Worm (Caenorhabditis elegans) whole organism, late embryonic: ENCODE measurements around the gene clec-139.

ENCODE experiments used
- C08G9.2 ChIP-seq: sonication (generic microtip); optimal IDR thresholded peaks from 2 replicates; lab custom pipeline; 2016; ENCODE audit warnings: mild to moderate bottlenecking, missing genetic modification characterization, moderate library complexity, missing compliant biosample characterization
- C38D4.7 ChIP-seq: fragments of 200-800 bp; sonication (Bioruptor generic); optimal IDR thresholded peaks from 2 replicates; lab custom pipeline; 2018; ENCODE audit warnings: mild to moderate bottlenecking, missing genetic modification characterization, moderate library complexity, missing compliant biosample characterization
- F13H6.1 ChIP-seq: sonication (generic microtip); optimal IDR thresholded peaks from 2 replicates; lab custom pipeline; 2016; ENCODE audit warnings: missing genetic modification characterization, missing compliant biosample characterization
- K09A11.1 ChIP-seq: sonication (generic microtip); optimal IDR thresholded peaks from 2 replicates; lab custom pipeline; 2017; ENCODE audit warnings: antibody characterized with exemption, mild to moderate bottlenecking, missing genetic modification characterization, missing compliant biosample characterization; ENCODE audit not compliant: insufficient read depth
- Y22D7AL.16 ChIP-seq: sonication (generic microtip); optimal IDR thresholded peaks from 2 replicates; lab custom pipeline; 2016; ENCODE audit warnings: missing genetic modification characterization, missing compliant biosample characterization
- ahr-1 ChIP-seq: sonication (generic microtip); optimal IDR thresholded peaks from 2 replicates; lab custom pipeline; 2016; ENCODE audit warnings: missing genetic modification characterization, missing compliant biosample characterization
- ama-1 ChIP-seq: fragments of 150-350 bp; optimal IDR thresholded peaks from 2 replicates; lab custom pipeline; 2014
- ceh-14 ChIP-seq: sonication (generic microtip); optimal IDR thresholded peaks from 2 replicates; lab custom pipeline; 2016; ENCODE audit warnings: missing genotype, missing genetic modification characterization, missing compliant biosample characterization
- ceh-18 ChIP-seq: sonication (generic microtip); optimal IDR thresholded peaks from 2 replicates; lab custom pipeline; 2016; ENCODE audit warnings: missing genetic modification characterization, missing compliant biosample characterization
- ceh-19 ChIP-seq: fragments of 200-800 bp; sonication (Bioruptor generic); optimal IDR thresholded peaks from 2 replicates; lab custom pipeline; 2018; ENCODE audit warnings: mild to moderate bottlenecking, missing genetic modification characterization, missing compliant biosample characterization
- ceh-22 ChIP-seq: sonication (generic microtip); optimal IDR thresholded peaks from 2 replicates; lab custom pipeline; 2017; ENCODE audit warnings: missing biosample characterization, missing genetic modification characterization
- ceh-24 ChIP-seq: sonication (generic microtip); optimal IDR thresholded peaks from 2 replicates; lab custom pipeline; 2016; ENCODE audit warnings: mild to moderate bottlenecking, missing genetic modification characterization, missing compliant biosample characterization
- ceh-6 ChIP-seq: fragments of 200-800 bp; sonication (Bioruptor generic); optimal IDR thresholded peaks from 2 replicates; lab custom pipeline; 2018; ENCODE audit warnings: mild to moderate bottlenecking, missing genetic modification characterization, missing compliant biosample characterization
- dve-1 ChIP-seq: sonication (generic microtip); optimal IDR thresholded peaks from 2 replicates; lab custom pipeline; 2017; ENCODE audit warnings: antibody characterized with exemption, mild to moderate bottlenecking, missing genetic modification characterization, missing compliant biosample characterization
- elt-2 ChIP-seq: sonication (generic microtip); optimal IDR thresholded peaks from 2 replicates; lab custom pipeline; 2016; ENCODE audit warnings: missing genetic modification reagents, missing genetic modification characterization, missing compliant biosample characterization
- ets-4 ChIP-seq: sonication (generic microtip); optimal IDR thresholded peaks from 2 replicates; lab custom pipeline; 2016; ENCODE audit warnings: missing genetic modification characterization, missing compliant biosample characterization
- eyg-1 ChIP-seq: sonication (generic microtip); optimal IDR thresholded peaks from 2 replicates; lab custom pipeline; 2016; ENCODE audit warnings: missing genotype, missing genetic modification characterization, missing compliant biosample characterization
- fkh-6 ChIP-seq: sonication (generic microtip); optimal IDR thresholded peaks from 2 replicates; lab custom pipeline; 2016; ENCODE audit warnings: missing genetic modification characterization, missing compliant biosample characterization
- gmeb-2 ChIP-seq: sonication (generic microtip); optimal IDR thresholded peaks from 2 replicates; lab custom pipeline; 2016; ENCODE audit warnings: missing genetic modification characterization, inconsistent platforms, missing compliant biosample characterization
- hlh-13 ChIP-seq: fragments of 200-800 bp; sonication (Bioruptor generic); optimal IDR thresholded peaks from 2 replicates; lab custom pipeline; 2018; ENCODE audit warnings: mild to moderate bottlenecking, missing genetic modification characterization, missing compliant biosample characterization
- hlh-15 ChIP-seq: sonication (generic microtip); optimal IDR thresholded peaks from 2 replicates; lab custom pipeline; 2016; ENCODE audit warnings: missing genetic modification characterization, missing compliant biosample characterization
- hlh-30 ChIP-seq: sonication (generic microtip); optimal IDR thresholded peaks from 2 replicates; lab custom pipeline; 2017; ENCODE audit warnings: antibody characterized with exemption, missing genetic modification characterization, missing compliant biosample characterization; ENCODE audit not compliant: insufficient read depth
- lim-6 ChIP-seq: sonication (generic microtip); optimal IDR thresholded peaks from 2 replicates; lab custom pipeline; 2016; ENCODE audit warnings: missing genetic modification characterization, missing compliant biosample characterization
- mec-3 ChIP-seq: sonication (generic microtip); optimal IDR thresholded peaks from 2 replicates; lab custom pipeline; 2016; ENCODE audit warnings: borderline replicate concordance, missing genetic modification characterization, missing compliant biosample characterization
- nfya-1 ChIP-seq: sonication (generic microtip); optimal IDR thresholded peaks from 2 replicates; lab custom pipeline; 2017; ENCODE audit warnings: missing genetic modification characterization, mild to moderate bottlenecking, missing compliant biosample characterization, antibody characterized with exemption, moderate library complexity
- nhr-11 ChIP-seq: fragments of 150-350 bp; optimal IDR thresholded peaks from 2 replicates; lab custom pipeline; 2014; ENCODE audit warnings: missing biosample characterization, missing genetic modification characterization
- npax-4 ChIP-seq: sonication (generic microtip); optimal IDR thresholded peaks from 2 replicates; lab custom pipeline; 2016; ENCODE audit warnings: missing genetic modification characterization, missing compliant biosample characterization
- pat-9 ChIP-seq: fragments of 200-800 bp; sonication (Bioruptor generic); optimal IDR thresholded peaks from 2 replicates; lab custom pipeline; 2018; ENCODE audit warnings: mild to moderate bottlenecking, missing genetic modification characterization, moderate library complexity, missing compliant biosample characterization
- pax-1 ChIP-seq: fragments of 150-350 bp; optimal IDR thresholded peaks from 2 replicates; lab custom pipeline; 2014; ENCODE audit warnings: missing biosample characterization, missing genetic modification characterization
- pha-4 ChIP-seq: fragments of 150-350 bp; optimal IDR thresholded peaks from 2 replicates; lab custom pipeline; 2018; ENCODE audit warnings: missing biosample characterization, missing genetic modification reagents, missing genetic modification characterization
- pqm-1 ChIP-seq: sonication (generic microtip); optimal IDR thresholded peaks from 2 replicates; lab custom pipeline; 2016; ENCODE audit warnings: missing genetic modification characterization, missing compliant biosample characterization
- sox-2 ChIP-seq: fragments of 200-800 bp; sonication (Bioruptor generic); IDR thresholded peaks from 2 replicates; pipeline ENCODE4 v1.3.6; 2022; ENCODE audit warnings: missing genetic modification reagents, missing genetic modification characterization, missing compliant biosample characterization
- sox-4 ChIP-seq: sonication (generic microtip); optimal IDR thresholded peaks from 2 replicates; lab custom pipeline; 2017; ENCODE audit warnings: mild to moderate bottlenecking, missing genetic modification characterization, inconsistent platforms, missing compliant biosample characterization
- syd-9 ChIP-seq: sonication (generic microtip); optimal IDR thresholded peaks from 2 replicates; lab custom pipeline; 2016; ENCODE audit warnings: mild to moderate bottlenecking, missing genetic modification characterization, moderate library complexity, missing compliant biosample characterization
- tbx-2 ChIP-seq: sonication (generic microtip); optimal IDR thresholded peaks from 2 replicates; lab custom pipeline; 2016; ENCODE audit warnings: missing genetic modification characterization, missing compliant biosample characterization
- unc-55 ChIP-seq: sonication (generic microtip); optimal IDR thresholded peaks from 2 replicates; lab custom pipeline; 2017; ENCODE audit warnings: missing biosample characterization, missing genetic modification reagents, missing genetic modification characterization
- unc-86 ChIP-seq: sonication (generic microtip); optimal IDR thresholded peaks from 2 replicates; lab custom pipeline; 2016; ENCODE audit warnings: missing genetic modification characterization, missing compliant biosample characterization
- zip-5 ChIP-seq: sonication (generic microtip); optimal IDR thresholded peaks from 2 replicates; lab custom pipeline; 2016; ENCODE audit warnings: missing genetic modification characterization, missing compliant biosample characterization
- ztf-16 ChIP-seq: sonication (generic microtip); optimal IDR thresholded peaks from 2 replicates; lab custom pipeline; 2017; ENCODE audit warnings: missing genetic modification characterization, missing compliant biosample characterization

clec-139 gene

DNA sequence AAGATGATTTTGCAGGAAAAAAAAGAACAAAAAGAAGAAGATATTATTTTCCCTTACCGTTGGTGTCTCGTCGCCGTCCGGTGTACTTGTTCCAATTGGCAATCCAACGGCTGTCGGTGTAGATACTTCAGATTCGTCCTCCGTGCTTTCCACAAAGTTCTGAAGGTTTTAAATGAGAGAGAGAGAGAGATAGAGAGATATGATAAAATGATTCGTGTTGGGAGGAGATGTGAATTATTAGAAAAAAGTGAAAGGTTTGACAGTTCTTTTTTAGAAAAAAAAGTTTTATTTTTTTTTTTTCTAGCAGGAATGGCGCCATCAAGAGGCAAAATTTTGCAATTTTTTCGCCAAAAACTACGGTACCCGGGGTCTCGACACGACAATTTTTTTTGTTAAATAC lies 21.3 kb downstream of the clec-139 start:
- TF ChIP-seq gmeb-2 (no peak), pat-9 (tag; lab: Kevin White, UChicago) (no peak), pax-1 (no peak), eyg-1 (tag; lab: Kevin White, UChicago) (no peak), hlh-15 (no peak), K09A11.1 (tag; lab: Kevin White, UChicago) (no peak), hlh-13 (GFP tag; lab: Kevin White, UChicago) (no peak), unc-55 (no peak), ceh-6 (GFP tag; lab: Kevin White, UChicago) (no peak), C38D4.7 (GFP tag; lab: Kevin White, UChicago) (no peak), ceh-24 (tag; lab: Kevin White, UChicago) (no peak), dve-1 (no peak), ceh-18 (no peak), ceh-14 (no peak), pha-4 (tag; lab: Kevin White, UChicago) (no peak), F13H6.1 (tag; lab: Kevin White, UChicago) (no peak), C08G9.2 (tag; lab: Kevin White, UChicago) (no peak), elt-2 (no peak), mec-3 (tag; lab: Kevin White, UChicago) (no peak), ama-1 (lab: Kevin White, UChicago) (no peak)

DNA sequence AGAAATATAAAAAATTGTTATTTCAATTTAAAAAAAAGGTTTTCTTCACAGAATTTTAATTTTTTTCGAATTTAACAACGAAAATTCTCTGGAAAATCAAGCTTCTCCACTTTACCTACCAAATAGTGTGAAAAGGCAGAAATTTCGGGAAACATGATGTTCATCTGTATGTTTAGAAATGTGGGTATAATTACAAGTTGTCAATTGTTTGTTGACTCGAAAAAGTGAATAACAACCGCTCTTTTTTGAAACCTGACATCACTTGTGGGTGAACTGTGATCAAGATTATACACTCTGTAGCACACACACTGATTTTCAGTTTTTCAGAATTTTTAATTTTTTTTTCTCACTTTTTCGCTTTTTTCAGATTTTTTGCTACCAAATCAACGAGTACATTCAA lies 21.7 kb downstream of the clec-139 start:
- TF ChIP-seq sox-4 (tag; lab: Kevin White, UChicago) (no peak), C38D4.7 (GFP tag; lab: Kevin White, UChicago) (no peak), lim-6 (tag; lab: Kevin White, UChicago) (no peak), ets-4 (tag; lab: Kevin White, UChicago) (no peak), K09A11.1 (tag; lab: Kevin White, UChicago) (no peak), sox-2 (GFP tag; lab: Robert Waterston, UW) (no peak), pqm-1 (tag; lab: Kevin White, UChicago) (no peak), npax-4 (tag; lab: Kevin White, UChicago) (no peak), unc-86 (tag; lab: Kevin White, UChicago) (no peak), ztf-16 (tag; lab: Kevin White, UChicago) (no peak), F13H6.1 (tag; lab: Kevin White, UChicago) (no peak)
- TF ChIP-seq, all 69 proteins: peak for 0

DNA sequence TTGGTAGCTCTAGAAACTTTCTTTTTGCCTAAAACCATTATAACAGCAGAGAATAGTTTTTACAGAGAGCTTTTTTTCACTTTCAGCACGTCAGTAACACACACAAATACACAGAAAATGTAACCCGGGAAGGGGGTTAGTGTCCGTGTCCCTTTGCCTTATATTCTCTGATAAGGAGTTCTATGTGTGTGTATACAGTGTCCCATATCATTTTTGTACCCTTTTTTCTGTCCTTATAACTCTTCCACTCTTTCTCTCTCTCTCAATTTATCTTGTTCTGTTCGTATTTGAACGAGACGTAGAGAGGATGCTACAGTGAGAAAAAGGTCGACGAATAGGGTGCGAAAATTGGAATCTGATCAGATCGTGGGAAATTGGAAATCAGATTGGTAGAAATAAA lies 22.7 kb downstream of the clec-139 start:
- TF ChIP-seq ahr-1 (tag; lab: Kevin White, UChicago) = no peak
- TF ChIP-seq elt-2 = peak; percentile 49
- no peak for TF ChIP-seq Y22D7AL.16

DNA sequence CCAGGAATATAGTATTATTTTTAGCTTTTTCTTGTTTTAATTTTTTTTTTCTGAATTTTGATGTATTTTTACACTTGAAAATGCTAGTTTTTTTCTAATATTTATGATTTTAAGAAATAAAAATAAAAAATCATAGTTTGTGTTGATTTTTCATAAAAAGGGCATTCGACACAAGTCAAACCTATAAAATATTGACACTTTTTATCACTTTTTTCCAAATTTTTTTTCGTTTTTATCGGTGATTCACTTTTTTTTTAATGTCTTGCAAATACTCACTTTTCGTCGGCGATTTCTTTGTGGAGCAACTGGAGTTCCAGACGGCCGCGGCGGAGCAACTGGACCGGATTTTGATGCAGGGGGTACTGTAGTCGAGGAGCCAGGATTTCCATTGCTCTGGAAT lies 24.1 kb downstream of the clec-139 start:
- TF ChIP-seq pqm-1 (tag; lab: Kevin White, UChicago) = no peak
- TF ChIP-seq nhr-11 = no peak
- no peak for TF ChIP-seq K09A11.1 (tag; lab: Kevin White, UChicago)
- no peak for TF ChIP-seq fkh-6
- no peak for TF ChIP-seq ahr-1 (tag; lab: Kevin White, UChicago)
- TF ChIP-seq zip-5 = no peak
- TF ChIP-seq ceh-22 (tag; lab: Kevin White, UChicago) = no peak
- TF ChIP-seq nfya-1 (tag; lab: Kevin White, UChicago) = no peak
- no peak for TF ChIP-seq lim-6 (tag; lab: Kevin White, UChicago)
- no peak for TF ChIP-seq tbx-2 (tag; lab: Kevin White, UChicago)
- no peak for TF ChIP-seq hlh-30
- TF ChIP-seq ceh-19 (GFP tag; lab: Kevin White, UChicago) = no peak
- no peak for TF ChIP-seq syd-9 (tag; lab: Kevin White, UChicago)
- no peak for TF ChIP-seq C08G9.2 (tag; lab: Kevin White, UChicago)
- TF ChIP-seq, all 69 proteins: peak for 0
